Worm (Caenorhabditis elegans): ENCODE data around the gene C27C12.1.

C27C12.1 gene

DNA sequence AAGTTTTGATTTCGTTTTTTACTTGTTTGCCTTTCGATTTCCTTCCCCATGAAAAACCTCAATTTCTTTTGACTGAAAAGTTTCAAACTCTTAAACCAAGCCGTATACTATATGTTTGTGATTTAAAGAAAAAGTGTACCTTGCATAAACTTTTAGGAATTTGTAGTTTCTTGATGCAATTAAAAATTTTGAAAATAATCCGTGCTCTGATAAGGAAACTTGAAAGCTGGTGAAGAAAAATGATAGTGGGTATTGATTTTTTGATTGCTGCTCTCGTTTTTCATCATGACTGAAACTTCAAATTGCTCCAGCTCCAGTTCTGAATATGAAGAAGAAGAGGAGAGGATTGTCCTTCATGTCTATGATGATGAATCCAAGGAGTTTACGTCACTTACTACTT is 4.5 kb downstream of the C27C12.1 start, which contains the start of gene acd-3:
Gene acd-3, plus strand, starts transcription at position 222 of the 400 bp plus-strand sequence.
- TF ChIP-seq fos-1 (tag; optimal IDR thresholded peaks at IDR 0.05), result peak; percentile 50
- TF ChIP-seq unc-55 (GFP tag; optimal IDR thresholded peaks at IDR 0.05), result no peak
- TF ChIP-seq nhr-237 (tag; optimal IDR thresholded peaks at IDR 0.05), result no peak
- peak; percentile 34 for TF ChIP-seq crh-2 (tag; optimal IDR thresholded peaks at IDR 0.05)

DNA sequence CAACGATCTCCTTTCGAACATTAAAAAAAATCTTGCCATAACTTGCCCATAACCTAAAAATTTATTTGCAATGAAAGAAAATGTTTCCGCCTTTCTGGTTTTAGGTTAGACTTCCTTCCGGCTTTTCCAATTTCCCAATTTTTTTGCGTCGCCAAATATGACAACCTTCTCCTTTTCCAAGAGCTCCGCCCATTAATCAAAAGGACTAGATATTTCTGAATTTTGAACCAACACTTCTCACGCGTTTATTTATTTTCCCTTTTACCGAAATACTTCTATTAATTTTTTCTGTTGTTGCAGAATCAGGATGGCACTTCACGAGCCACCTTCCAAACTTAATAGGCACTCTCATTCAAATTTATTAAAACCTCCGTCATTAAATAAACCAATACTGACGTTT is 7.9 kb downstream of the C27C12.1 start, which contains the start of gene egrh-1:
Gene egrh-1, plus strand, starts transcription at position 301 of the 400 bp plus-strand sequence.
- no peak for TF ChIP-seq nhr-6 (tag; optimal IDR thresholded peaks at IDR 0.05)
- TF ChIP-seq mbf-1 (tag; optimal IDR thresholded peaks at IDR 0.05), result no peak
- no peak for TF ChIP-seq elt-1 (tag; optimal IDR thresholded peaks at IDR 0.05)
- no peak for TF ChIP-seq nhr-23 (tag; optimal IDR thresholded peaks at IDR 0.05)
- TF ChIP-seq nhr-21 (tag; optimal IDR thresholded peaks at IDR 0.05), result no peak
- TF ChIP-seq egl-27 (tag; optimal IDR thresholded peaks at IDR 0.05), result no peak
- TF ChIP-seq ceh-16 (tag; optimal IDR thresholded peaks at IDR 0.05), result no peak
- no peak for TF ChIP-seq peb-1 (tag; optimal IDR thresholded peaks at IDR 0.05)
- no peak for TF ChIP-seq ceh-82 (tag; optimal IDR thresholded peaks at IDR 0.05)

DNA sequence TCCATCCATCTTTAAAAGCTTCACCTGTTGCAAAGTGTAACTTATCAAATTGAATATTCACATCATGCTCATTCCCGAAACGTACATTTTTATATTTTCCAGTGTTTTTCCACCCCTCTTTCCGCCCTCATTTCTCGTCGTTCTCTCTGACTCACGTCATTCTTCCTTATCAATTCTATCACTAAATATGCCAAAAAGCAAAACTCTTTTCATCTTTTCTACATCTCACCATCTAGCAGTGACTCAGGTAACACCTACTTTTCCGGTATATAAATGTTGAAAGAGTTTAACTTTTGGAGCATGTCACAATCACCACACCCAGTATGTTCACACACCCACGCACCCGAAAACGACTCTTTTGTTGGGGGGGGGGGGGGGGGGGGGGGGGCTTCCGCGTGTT is 9.1 kb downstream of the C27C12.1 start:
- TF ChIP-seq sma-9 (GFP tag; optimal IDR thresholded peaks at IDR 0.05) (peak; percentile 14), sma-9 (tag; optimal IDR thresholded peaks at IDR 0.05) (no peak), nhr-237 (tag; optimal IDR thresholded peaks at IDR 0.05) (no peak), ama-1 (optimal IDR thresholded peaks at IDR 0.05) (no peak), fos-1 (tag; optimal IDR thresholded peaks at IDR 0.05) (peak; percentile 81)

DNA sequence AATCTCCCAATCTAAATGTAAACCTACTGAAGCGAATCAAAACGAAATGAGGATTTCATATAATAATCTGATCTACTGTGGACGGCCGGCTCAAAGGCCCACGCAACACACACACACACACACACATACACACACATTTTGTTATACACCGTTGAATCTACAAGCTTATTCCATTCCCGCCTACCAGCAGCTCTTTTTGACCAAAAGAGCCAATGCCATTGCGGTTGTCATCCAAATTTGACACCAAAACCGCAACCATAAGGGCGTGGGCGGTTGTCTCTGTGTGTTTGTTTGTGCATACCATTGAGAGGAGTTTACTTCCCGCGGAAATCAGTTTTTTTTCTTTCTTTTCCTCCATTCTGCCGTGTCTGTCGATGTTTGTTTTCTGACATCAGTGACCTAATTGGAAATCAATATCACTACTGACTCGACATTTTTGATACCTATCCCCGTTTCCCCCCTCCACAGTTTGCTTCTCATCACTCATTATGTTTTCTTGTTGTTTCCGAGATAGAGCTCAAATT is 10.7 kb downstream of the C27C12.1 start:
- TF ChIP-seq fos-1 (tag; optimal IDR thresholded peaks at IDR 0.05) (no peak), nhr-6 (tag; optimal IDR thresholded peaks at IDR 0.05) (no peak), ztf-11 (tag; optimal IDR thresholded peaks at IDR 0.05) (no peak), nhr-12 (tag; optimal IDR thresholded peaks at IDR 0.05) (no peak), ceh-82 (tag; optimal IDR thresholded peaks at IDR 0.05) (no peak), gmeb-1 (tag; optimal IDR thresholded peaks at IDR 0.05) (no peak), lin-11 (tag; optimal IDR thresholded peaks at IDR 0.05) (no peak), blmp-1 (tag; optimal IDR thresholded peaks at IDR 0.05; ENCODE audit: insufficient read depth) (no peak), ztf-1 (GFP tag; conservative IDR thresholded peaks at IDR 0.05) (no peak), ZK546.5 (tag; optimal IDR thresholded peaks at IDR 0.05) (no peak)

DNA sequence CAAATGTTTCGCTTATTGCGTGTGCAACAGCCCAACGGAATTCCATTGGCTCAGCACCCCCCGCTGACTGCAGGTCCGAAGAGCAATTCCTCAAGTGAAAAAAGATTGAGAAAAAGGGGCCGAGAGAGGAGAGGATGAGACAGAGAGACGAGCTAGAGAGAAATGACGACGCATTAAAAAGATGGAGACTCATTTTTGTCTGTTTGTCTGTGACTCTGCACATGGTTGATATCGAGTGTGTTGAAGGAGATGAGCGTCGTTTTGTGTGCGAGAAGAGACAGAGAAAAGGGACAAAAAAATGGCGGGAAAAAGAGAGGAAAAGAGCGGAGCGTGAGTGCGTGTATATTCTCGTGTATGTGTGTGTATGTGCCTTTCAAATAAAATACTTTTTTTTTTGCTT is 12.5 kb downstream of the C27C12.1 start:
- TF ChIP-seq blmp-1 (tag; optimal IDR thresholded peaks at IDR 0.05; ENCODE audit: insufficient read depth), result no peak
- TF ChIP-seq gmeb-1 (tag; optimal IDR thresholded peaks at IDR 0.05), result peak; percentile 54
- TF ChIP-seq aly-2 (tag; optimal IDR thresholded peaks at IDR 0.05), result no peak
- peak; percentile 96 for TF ChIP-seq zag-1 (tag; optimal IDR thresholded peaks at IDR 0.05)
- TF ChIP-seq ztf-11 (tag; optimal IDR thresholded peaks at IDR 0.05), result no peak
- peak; percentile 39 for TF ChIP-seq ama-1 (optimal IDR thresholded peaks at IDR 0.05)
- no peak for TF ChIP-seq ceh-16 (tag; optimal IDR thresholded peaks at IDR 0.05)
- no peak for TF ChIP-seq nhr-11 (tag; optimal IDR thresholded peaks at IDR 0.05)
- TF ChIP-seq egl-27 (tag; optimal IDR thresholded peaks at IDR 0.05), result peak; percentile 96
- TF ChIP-seq mdl-1 (tag; optimal IDR thresholded peaks at IDR 0.05), result peak; percentile 74 to 93
- TF ChIP-seq ztf-1 (GFP tag; conservative IDR thresholded peaks at IDR 0.05), result no peak
- TF ChIP-seq nhr-129 (tag; optimal IDR thresholded peaks at IDR 0.05), result peak; percentile 98
- peak; percentile 94 for TF ChIP-seq F13H6.1 (tag; optimal IDR thresholded peaks at IDR 0.05)
- no peak for TF ChIP-seq mbf-1 (tag; optimal IDR thresholded peaks at IDR 0.05)
- TF ChIP-seq lin-13 (GFP tag; optimal IDR thresholded peaks at IDR 0.05), result peak; percentile 90
- no peak for TF ChIP-seq nhr-10 (tag; optimal IDR thresholded peaks at IDR 0.05)
- peak; percentile 43 to 89 for TF ChIP-seq lsy-2 (tag; optimal IDR thresholded peaks at IDR 0.05)
- TF ChIP-seq lin-11 (tag; optimal IDR thresholded peaks at IDR 0.05), result peak; percentile 85
- TF ChIP-seq nhr-237 (tag; optimal IDR thresholded peaks at IDR 0.05), result no peak
- no peak for TF ChIP-seq peb-1 (tag; optimal IDR thresholded peaks at IDR 0.05)
- TF ChIP-seq nhr-12 (tag; optimal IDR thresholded peaks at IDR 0.05), result no peak
- TF ChIP-seq R02D3.7 (tag; optimal IDR thresholded peaks at IDR 0.05), result no peak
- peak; percentile 87 for TF ChIP-seq nhr-6 (tag; optimal IDR thresholded peaks at IDR 0.05)
- peak; percentile 5 for TF ChIP-seq unc-62 (GFP tag; optimal IDR thresholded peaks at IDR 0.05)
- peak; percentile 93 for TF ChIP-seq crh-2 (tag; optimal IDR thresholded peaks at IDR 0.05)
- TF ChIP-seq sma-3 (GFP tag; optimal IDR thresholded peaks at IDR 0.05), result peak; percentile 52
- TF ChIP-seq unc-39 (tag; optimal IDR thresholded peaks at IDR 0.05), result peak; percentile 3
- peak; percentile 24 for TF ChIP-seq skn-1 (tag; optimal IDR thresholded peaks at IDR 0.05)
- TF ChIP-seq nhr-25 (tag; optimal IDR thresholded peaks at IDR 0.05), result peak; percentile 37
- TF ChIP-seq fos-1 (tag; optimal IDR thresholded peaks at IDR 0.05), result peak; percentile 97
- TF ChIP-seq ztf-4 (tag; optimal IDR thresholded peaks at IDR 0.05), result peak; percentile 78
- TF ChIP-seq unc-55 (GFP tag; optimal IDR thresholded peaks at IDR 0.05), result peak; percentile 94
- peak; percentile 5 for TF ChIP-seq ZK546.5 (tag; optimal IDR thresholded peaks at IDR 0.05)
- peak; percentile 57 for TF ChIP-seq snpc-4 (tag; optimal IDR thresholded peaks at IDR 0.05)
- TF ChIP-seq elt-3 (tag; optimal IDR thresholded peaks at IDR 0.05), result no peak
- TF ChIP-seq alr-1 (tag; optimal IDR thresholded peaks at IDR 0.05), result no peak
- TF ChIP-seq nhr-23 (tag; optimal IDR thresholded peaks at IDR 0.05), result no peak
- TF ChIP-seq sem-4 (tag; optimal IDR thresholded peaks at IDR 0.05), result peak; percentile 87
